Worm (Caenorhabditis elegans): ENCODE measurements around the gene cpg-20.
A peak's percentile ranks its signal among the peaks of the same experiment; 100 is the strongest.

cpg-20 gene

DNA sequence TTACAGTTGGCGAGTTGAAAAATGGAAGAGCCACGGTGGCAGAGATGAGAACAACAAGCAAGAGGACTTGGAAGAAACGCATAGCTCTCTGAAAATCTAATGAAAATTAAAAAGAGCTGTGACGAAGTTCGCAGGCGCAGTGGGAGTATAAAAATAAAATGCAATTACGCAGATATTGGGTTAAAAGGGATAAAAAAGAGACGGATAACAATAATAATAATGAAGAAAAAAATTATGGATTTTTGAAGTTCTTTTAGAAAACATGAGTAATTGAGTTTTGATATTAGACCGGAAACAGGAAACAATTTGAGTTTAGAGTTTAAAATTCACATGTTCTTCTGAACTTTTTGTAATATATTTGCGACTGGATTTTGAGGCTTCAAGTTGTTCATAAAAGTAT, 36.3 kb upstream of the cpg-20 start, which contains the start of gene M03D4.3:
M03D4.3 (minus strand) TSS at position 101 of the 400 bp plus-strand sequence.
- TF ChIP-seq nhr-11 (tag; optimal IDR thresholded peaks at IDR 0.05) (no peak), nhr-21 (tag; optimal IDR thresholded peaks at IDR 0.05) (no peak), nhr-77 (tag; optimal IDR thresholded peaks at IDR 0.05) (no peak), F13H6.1 (tag; optimal IDR thresholded peaks at IDR 0.05) (no peak), skn-1 (tag; optimal IDR thresholded peaks at IDR 0.05) (no peak), nhr-237 (tag; optimal IDR thresholded peaks at IDR 0.05) (no peak), aly-2 (tag; optimal IDR thresholded peaks at IDR 0.05) (no peak), alr-1 (tag; optimal IDR thresholded peaks at IDR 0.05) (no peak), snpc-4 (tag; optimal IDR thresholded peaks at IDR 0.05) (no peak), ceh-82 (tag; optimal IDR thresholded peaks at IDR 0.05) (no peak), elt-1 (tag; optimal IDR thresholded peaks at IDR 0.05) (no peak), ztf-4 (tag; optimal IDR thresholded peaks at IDR 0.05) (no peak), crh-2 (tag; optimal IDR thresholded peaks at IDR 0.05) (no peak), nhr-25 (tag; optimal IDR thresholded peaks at IDR 0.05) (no peak), lsy-2 (tag; optimal IDR thresholded peaks at IDR 0.05) (no peak), gmeb-1 (tag; optimal IDR thresholded peaks at IDR 0.05) (no peak), unc-39 (tag; optimal IDR thresholded peaks at IDR 0.05) (no peak)

DNA sequence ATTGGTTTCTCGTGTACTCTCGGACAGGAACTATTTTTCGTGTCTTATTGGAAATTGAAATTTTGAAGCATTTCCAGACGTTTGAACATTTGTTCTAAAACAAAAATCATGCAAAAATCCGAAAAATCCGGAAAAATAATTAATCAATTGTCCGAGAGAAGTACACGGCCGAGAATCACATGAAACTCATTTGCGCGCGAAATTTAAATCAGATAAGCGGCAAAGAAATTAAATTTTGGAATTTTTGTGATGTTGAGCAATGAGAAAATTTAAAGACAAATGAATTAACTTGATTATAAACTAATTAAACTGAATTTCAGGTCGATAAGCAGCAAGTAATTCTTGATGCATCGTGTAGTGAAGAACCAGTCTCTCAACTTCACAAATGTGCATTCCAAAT, 32.6 kb upstream of the cpg-20 start:
- TF ChIP-seq skn-1 (tag; optimal IDR thresholded peaks at IDR 0.05), result no peak
- TF ChIP-seq lsy-2 (tag; optimal IDR thresholded peaks at IDR 0.05), result no peak
- no peak for TF ChIP-seq blmp-1 (tag; optimal IDR thresholded peaks at IDR 0.05; ENCODE audit: insufficient read depth)

DNA sequence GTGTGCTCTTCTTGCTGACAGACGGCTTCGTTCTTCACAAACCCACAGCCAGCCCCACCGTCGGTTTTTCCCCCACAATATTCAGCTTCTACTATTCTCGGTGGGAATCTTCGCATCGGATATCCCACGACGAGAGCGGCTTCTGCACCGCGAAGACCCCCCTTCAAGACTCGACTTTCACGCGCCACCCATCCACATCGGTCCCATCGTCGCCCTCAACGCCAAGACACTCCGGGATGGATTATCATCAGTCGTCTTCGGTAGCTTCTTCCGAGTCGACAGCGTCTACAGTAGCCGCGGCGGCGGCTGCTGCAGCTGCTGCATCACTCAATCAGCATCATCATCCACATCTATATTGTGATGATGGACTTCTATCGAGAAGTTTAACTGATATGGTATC, 28.4 kb upstream of the cpg-20 start:
- TF ChIP-seq aly-2 (tag; optimal IDR thresholded peaks at IDR 0.05), result no peak
- no peak for TF ChIP-seq nhr-23 (tag; optimal IDR thresholded peaks at IDR 0.05)
- no peak for TF ChIP-seq unc-62 (GFP tag; optimal IDR thresholded peaks at IDR 0.05)
- no peak for TF ChIP-seq nhr-11 (tag; optimal IDR thresholded peaks at IDR 0.05)
- TF ChIP-seq skn-1 (tag; optimal IDR thresholded peaks at IDR 0.05), result no peak
- no peak for TF ChIP-seq R02D3.7 (tag; optimal IDR thresholded peaks at IDR 0.05)
- no peak for TF ChIP-seq lsy-2 (tag; optimal IDR thresholded peaks at IDR 0.05)
- no peak for TF ChIP-seq unc-39 (tag; optimal IDR thresholded peaks at IDR 0.05)
- TF ChIP-seq Y55F3AM.14 (GFP tag; optimal IDR thresholded peaks at IDR 0.05), result no peak
- TF ChIP-seq ZK546.5 (tag; optimal IDR thresholded peaks at IDR 0.05), result no peak
- no peak for TF ChIP-seq ztf-11 (tag; optimal IDR thresholded peaks at IDR 0.05)
- TF ChIP-seq nhr-77 (tag; optimal IDR thresholded peaks at IDR 0.05), result no peak
- no peak for TF ChIP-seq crh-2 (tag; optimal IDR thresholded peaks at IDR 0.05)

DNA sequence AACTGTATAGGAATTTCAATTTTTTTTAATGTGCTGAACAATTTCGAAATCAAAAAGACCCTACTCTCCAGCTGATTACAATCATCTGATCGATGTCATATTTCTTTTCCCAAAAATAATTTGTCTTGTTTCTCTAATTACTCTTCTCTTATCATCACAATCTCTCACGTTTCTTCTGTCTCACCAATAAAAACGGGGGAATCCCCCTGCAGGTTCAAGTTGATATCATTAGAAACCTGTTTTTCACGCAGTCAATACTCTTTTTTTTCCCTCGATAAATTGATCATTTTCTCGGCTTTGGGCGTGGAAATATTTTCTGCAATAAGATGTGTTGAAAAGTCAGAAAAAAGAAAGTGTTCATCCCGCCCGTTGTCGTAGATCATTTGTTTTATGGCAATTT, 23.7 kb upstream of the cpg-20 start:
- no peak for TF ChIP-seq Y55F3AM.14 (GFP tag; optimal IDR thresholded peaks at IDR 0.05)
- TF ChIP-seq nhr-21 (tag; optimal IDR thresholded peaks at IDR 0.05), result peak; percentile 84
- TF ChIP-seq sma-9 (GFP tag; optimal IDR thresholded peaks at IDR 0.05), result peak; percentile 98
- TF ChIP-seq sma-9 (tag; optimal IDR thresholded peaks at IDR 0.05), result no peak
- TF ChIP-seq lin-13 (GFP tag; optimal IDR thresholded peaks at IDR 0.05), result no peak
- no peak for TF ChIP-seq lin-11 (tag; optimal IDR thresholded peaks at IDR 0.05)
- peak in 1 of 2 experiments; percentile 46 for TF ChIP-seq lsy-2 (tag; optimal IDR thresholded peaks at IDR 0.05)
- peak; percentile 57 for TF ChIP-seq egl-27 (tag; optimal IDR thresholded peaks at IDR 0.05)
- TF ChIP-seq mbf-1 (tag; optimal IDR thresholded peaks at IDR 0.05), result no peak
- TF ChIP-seq gmeb-1 (tag; optimal IDR thresholded peaks at IDR 0.05), result peak; percentile 30
- TF ChIP-seq alr-1 (tag; optimal IDR thresholded peaks at IDR 0.05), result no peak
- no peak for TF ChIP-seq nhr-6 (tag; optimal IDR thresholded peaks at IDR 0.05)
- TF ChIP-seq nhr-25 (tag; optimal IDR thresholded peaks at IDR 0.05), result peak; percentile 76
- peak; percentile 73 for TF ChIP-seq fos-1 (tag; optimal IDR thresholded peaks at IDR 0.05)
- TF ChIP-seq nhr-11 (tag; optimal IDR thresholded peaks at IDR 0.05), result no peak
- no peak for TF ChIP-seq elt-1 (tag; optimal IDR thresholded peaks at IDR 0.05)
- no peak for TF ChIP-seq ztf-4 (tag; optimal IDR thresholded peaks at IDR 0.05)
- no peak for TF ChIP-seq ceh-82 (tag; optimal IDR thresholded peaks at IDR 0.05)
- peak; percentile 24 to 63 for TF ChIP-seq mdl-1 (tag; optimal IDR thresholded peaks at IDR 0.05)
- no peak for TF ChIP-seq dmd-4 (tag; optimal IDR thresholded peaks at IDR 0.05)
- TF ChIP-seq nhr-129 (tag; optimal IDR thresholded peaks at IDR 0.05), result peak; percentile 31
- TF ChIP-seq nhr-10 (tag; optimal IDR thresholded peaks at IDR 0.05), result no peak
- no peak for TF ChIP-seq zag-1 (tag; optimal IDR thresholded peaks at IDR 0.05)
- peak; percentile 27 for TF ChIP-seq F13H6.1 (tag; optimal IDR thresholded peaks at IDR 0.05)
- peak; percentile 38 for TF ChIP-seq crh-2 (tag; optimal IDR thresholded peaks at IDR 0.05)
- no peak for TF ChIP-seq nhr-77 (tag; optimal IDR thresholded peaks at IDR 0.05)
- TF ChIP-seq sma-3 (GFP tag; optimal IDR thresholded peaks at IDR 0.05), result peak; percentile 92
- TF ChIP-seq nhr-23 (tag; optimal IDR thresholded peaks at IDR 0.05), result no peak
- TF ChIP-seq unc-55 (GFP tag; optimal IDR thresholded peaks at IDR 0.05), result no peak
- no peak for TF ChIP-seq snpc-4 (tag; optimal IDR thresholded peaks at IDR 0.05)

All from whole organism, L2 larva.